Fruit fly (Drosophila melanogaster) whole organism, wandering third instar larva: Measurements from ENCODE around the gene Tnpo.
A peak's percentile ranks its signal among the peaks of the same experiment; 100 is the strongest.

Experiments
- Abd-B ChIP-seq: fragments of >200 bp; optimal IDR thresholded peaks from 2 replicates; lab custom pipeline; 2017; ENCODE audit warnings: missing biosample characterization, missing genetic modification characterization
- CG9705 ChIP-seq: fragments of 200-800 bp; sonication (Bioruptor generic); optimal IDR thresholded peaks from 2 replicates; lab custom pipeline; 2018; ENCODE audit warnings: missing biosample characterization, mild to moderate bottlenecking, missing genetic modification characterization
- CrebA ChIP-seq: fragments of 200-800 bp; sonication (Bioruptor generic); optimal IDR thresholded peaks from 2 replicates; lab custom pipeline; 2016; ENCODE audit warnings: missing biosample characterization, mild to moderate bottlenecking, missing genetic modification characterization, borderline replicate concordance
- GATAd ChIP-seq: sonication (Bioruptor generic); optimal IDR thresholded peaks from 2 replicates; lab custom pipeline; 2016; ENCODE audit warnings: missing biosample characterization, missing genetic modification characterization
- HLH106 ChIP-seq: fragments of 200-800 bp; optimal IDR thresholded peaks from 3 replicates; lab custom pipeline; 2019; ENCODE audit warnings: missing biosample characterization, mild to moderate bottlenecking, missing genetic modification characterization, moderate library complexity
- Hnf4 ChIP-seq: fragments of 200-800 bp; sonication (Bioruptor generic); optimal IDR thresholded peaks from 2 replicates; lab custom pipeline; 2016; ENCODE audit warnings: missing biosample characterization, mild to moderate bottlenecking, missing genetic modification characterization
- Hr83 ChIP-seq: fragments of 200-300 bp; sonication (Bioruptor generic); optimal IDR thresholded peaks from 2 replicates; lab custom pipeline; 2016; ENCODE audit warnings: missing biosample characterization, mild to moderate bottlenecking, missing genetic modification characterization, moderate library complexity; ENCODE audit not compliant: poor library complexity, severe bottlenecking
- Mio ChIP-seq: sonication (Bioruptor generic); optimal IDR thresholded peaks from 2 replicates; lab custom pipeline; 2016; ENCODE audit warnings: missing biosample characterization, missing genetic modification characterization
- Myc ChIP-seq: fragments of >200 bp; optimal IDR thresholded peaks from 2 replicates; lab custom pipeline; 2017
- N ChIP-seq: fragments of >200 bp; optimal IDR thresholded peaks from 2 replicates; lab custom pipeline; 2018; ENCODE audit warnings: missing biosample characterization, missing external identifiers, missing genetic modification characterization
- OdsH ChIP-seq: fragments of 200-800 bp; sonication (Bioruptor generic); optimal IDR thresholded peaks from 2 replicates; lab custom pipeline; 2016; ENCODE audit warnings: missing biosample characterization, mild to moderate bottlenecking, missing genetic modification characterization
- Rel ChIP-seq, 2 experiments: fragments of 200-800 bp; sonication (Bioruptor generic) in 1 of 2; optimal IDR thresholded peaks; 2 replicates in 1 of 2; 3 replicates in 1 of 2; lab custom pipeline; 2016 to 2019; ENCODE audit warnings: mild to moderate bottlenecking in 2 of 2, missing biosample characterization in 2 of 2, missing genetic modification characterization in 2 of 2, moderate library complexity in 1 of 2
- br ChIP-seq: fragments of 200-800 bp; sonication (Bioruptor generic); optimal IDR thresholded peaks from 2 replicates; lab custom pipeline; 2016; ENCODE audit warnings: missing biosample characterization, missing genetic modification characterization
- brk ChIP-seq: fragments of 200-800 bp; sonication (Bioruptor generic); optimal IDR thresholded peaks from 2 replicates; lab custom pipeline; 2016; ENCODE audit warnings: missing biosample characterization, mild to moderate bottlenecking, missing genetic modification characterization
- dl ChIP-seq, 2 experiments: fragments of 175-275, 200-275 bp in 1 of 2; fragments of 200-275 bp in 1 of 2; sonication (Bioruptor generic); optimal IDR thresholded peaks; lab custom pipeline; 2018; ENCODE audit warnings: mild to moderate bottlenecking in 2 of 2, missing biosample characterization in 2 of 2, missing genetic modification characterization in 2 of 2, moderate library complexity in 2 of 2; ENCODE audit not compliant: partially characterized antibody in 2 of 2, insufficient read depth in 1 of 2
- dsf ChIP-seq: sonication (Bioruptor generic); optimal IDR thresholded peaks from 2 replicates; lab custom pipeline; 2016; ENCODE audit warnings: missing biosample characterization, missing genetic modification characterization, borderline replicate concordance
- ey ChIP-seq: fragments of 200-800 bp; sonication (Bioruptor generic); optimal IDR thresholded peaks from 2 replicates; lab custom pipeline; 2016; ENCODE audit warnings: missing biosample characterization, missing genetic modification characterization
- foxo ChIP-seq, 2 experiments: fragments of 200-800 bp; sonication (Bioruptor generic); optimal IDR thresholded peaks; 2 replicates in 1 of 2; 3 replicates in 1 of 2; lab custom pipeline; 2016 to 2017; ENCODE audit warnings: missing biosample characterization in 2 of 2, missing genetic modification characterization in 2 of 2
- fru ChIP-seq: fragments of 200-800 bp; sonication (Bioruptor generic); optimal IDR thresholded peaks from 3 replicates; lab custom pipeline; 2016; ENCODE audit warnings: missing biosample characterization, mild to moderate bottlenecking, missing genetic modification characterization
- lola ChIP-seq: fragments of >200 bp; optimal IDR thresholded peaks from 2 replicates; lab custom pipeline; 2017; ENCODE audit warnings: missing biosample characterization, missing genetic modification characterization
- pan ChIP-seq: fragments of >200 bp; optimal IDR thresholded peaks from 2 replicates; lab custom pipeline; 2017
- psq ChIP-seq: fragments of 200-800 bp; sonication (Bioruptor generic); optimal IDR thresholded peaks from 3 replicates; lab custom pipeline; 2017; ENCODE audit warnings: missing biosample characterization, mild to moderate bottlenecking, missing genetic modification characterization, moderate library complexity
- rgr ChIP-seq: fragments of 200-800 bp; sonication (Bioruptor generic); optimal IDR thresholded peaks from 3 replicates; lab custom pipeline; 2016; ENCODE audit warnings: missing biosample characterization, mild to moderate bottlenecking, missing genetic modification characterization
- sage ChIP-seq: fragments of 200-800 bp; sonication (Bioruptor generic); optimal IDR thresholded peaks from 2 replicates; lab custom pipeline; 2016; ENCODE audit warnings: missing biosample characterization, mild to moderate bottlenecking, missing genetic modification characterization
- sv ChIP-seq: fragments of 200-800 bp; sonication (Bioruptor generic); optimal IDR thresholded peaks from 3 replicates; lab custom pipeline; 2016; ENCODE audit warnings: missing biosample characterization, missing genetic modification characterization
- tai ChIP-seq: sonication (Bioruptor generic); optimal IDR thresholded peaks from 2 replicates; lab custom pipeline; 2016; ENCODE audit warnings: missing biosample characterization, missing genetic modification characterization
- usp ChIP-seq: fragments of >200 bp; optimal IDR thresholded peaks from 2 replicates; lab custom pipeline; 2017; ENCODE audit warnings: missing biosample characterization, missing genetic modification characterization
- woc ChIP-seq: sonication (Bioruptor generic); optimal IDR thresholded peaks from 2 replicates; lab custom pipeline; 2016; ENCODE audit warnings: missing biosample characterization, mild to moderate bottlenecking, missing genetic modification characterization

The Tnpo gene

dm6 chr3L:6158530-6158929 is 34.8 kb upstream of the Tnpo start, which contains the start of gene Cpr65Ay:
Gene Cpr65Ay (minus strand): TSS chr3L:6158630.
- TF ChIP-seq fru (no peak), tai (GFP tag; lab: Kevin White, UChicago) (no peak), Myc (lab: Kevin White, UChicago) (no peak), sage (GFP tag; lab: Kevin White, UChicago) (no peak)

dm6 chr3L:6159863-6160262 is 33.4 kb upstream of the Tnpo start:
- no peak for TF ChIP-seq CG9705
- no peak for TF ChIP-seq rgr
- no peak for TF ChIP-seq Hr83 (GFP tag; lab: Kevin White, UChicago)
- TF ChIP-seq dsf: no peak
- no peak for TF ChIP-seq sage (GFP tag; lab: Kevin White, UChicago)
- no peak for TF ChIP-seq dl (GFP tag; optimal IDR thresholded peaks at IDR 0.05; lab: Kevin White, UChicago; ENCODE audit: insufficient read depth in 1 of 2, partially characterized antibody in 2 of 2)
- no peak for TF ChIP-seq ey (GFP tag; lab: Kevin White, UChicago)
- TF ChIP-seq lola: no peak
- TF ChIP-seq HLH106 (tag; lab: Kevin White, UChicago): no peak
- no peak for TF ChIP-seq N (GFP tag; lab: Kevin White, UChicago)
- no peak for TF ChIP-seq br (GFP tag; lab: Kevin White, UChicago)
- TF ChIP-seq Rel (GFP tag; optimal IDR thresholded peaks at IDR 0.05; lab: Kevin White, UChicago): no peak
- no peak for TF ChIP-seq Rel (tag; optimal IDR thresholded peaks at IDR 0.05; lab: Kevin White, UChicago)

dm6 chr3L:6160514-6160913 is 32.8 kb upstream of the Tnpo start, which contains the start of gene Cpr65Az:
Gene Cpr65Az (plus strand): TSS chr3L:6160814.
- TF ChIP-seq usp (GFP tag; lab: Kevin White, UChicago) (no peak), Rel (GFP tag; optimal IDR thresholded peaks at IDR 0.05; lab: Kevin White, UChicago) (no peak), Rel (tag; optimal IDR thresholded peaks at IDR 0.05; lab: Kevin White, UChicago) (no peak), lola (no peak), psq (GFP tag; lab: Kevin White, UChicago) (no peak), sage (GFP tag; lab: Kevin White, UChicago) (no peak), Abd-B (GFP tag; lab: Kevin White, UChicago) (no peak)

- no peak for TF ChIP-seq usp (GFP tag; lab: Kevin White, UChicago)
These were observed 31.3 kb upstream of the Tnpo start for dm6 chr3L:6161997-6162396.

DNA sequence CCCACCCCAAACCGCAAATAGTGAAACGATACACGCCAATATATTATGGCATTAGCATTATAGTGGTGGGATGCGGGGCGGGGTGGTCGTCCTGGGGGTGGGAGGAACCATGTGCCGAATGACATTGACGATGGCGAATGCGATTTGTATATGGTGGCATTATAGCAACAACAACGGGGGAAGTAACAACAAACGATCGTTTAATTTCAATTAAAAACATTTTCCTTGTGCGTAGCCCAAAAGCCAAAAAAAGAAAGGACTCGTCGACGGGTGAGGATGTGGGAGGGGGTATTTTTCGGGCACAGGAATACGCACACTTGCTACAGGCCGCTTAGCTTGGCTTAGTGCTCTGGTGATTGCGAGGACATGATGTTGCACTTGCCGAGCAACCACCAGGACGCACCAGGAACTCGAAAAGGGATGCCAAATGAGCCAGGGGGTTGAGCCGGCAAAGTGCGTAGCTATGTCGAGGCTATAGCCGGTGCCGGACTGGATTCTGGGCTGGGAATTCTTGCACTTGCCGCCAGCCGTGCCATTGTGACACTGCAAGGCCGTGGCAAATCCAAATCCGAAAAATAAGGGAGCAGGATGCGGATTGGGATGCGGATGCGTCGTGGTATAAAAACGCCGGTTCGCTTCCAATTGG is 30.7 kb upstream of the Tnpo start, which contains the start of gene Prdm13:
Gene Prdm13, plus strand, starts transcription at position 645 of the 646 bp plus-strand sequence.
- no peak for TF ChIP-seq tai (GFP tag; lab: Kevin White, UChicago)
- no peak for TF ChIP-seq Hnf4 (GFP tag; lab: Kevin White, UChicago)
- no peak for TF ChIP-seq pan (lab: Kevin White, UChicago)
- no peak for TF ChIP-seq usp (GFP tag; lab: Kevin White, UChicago)

DNA sequence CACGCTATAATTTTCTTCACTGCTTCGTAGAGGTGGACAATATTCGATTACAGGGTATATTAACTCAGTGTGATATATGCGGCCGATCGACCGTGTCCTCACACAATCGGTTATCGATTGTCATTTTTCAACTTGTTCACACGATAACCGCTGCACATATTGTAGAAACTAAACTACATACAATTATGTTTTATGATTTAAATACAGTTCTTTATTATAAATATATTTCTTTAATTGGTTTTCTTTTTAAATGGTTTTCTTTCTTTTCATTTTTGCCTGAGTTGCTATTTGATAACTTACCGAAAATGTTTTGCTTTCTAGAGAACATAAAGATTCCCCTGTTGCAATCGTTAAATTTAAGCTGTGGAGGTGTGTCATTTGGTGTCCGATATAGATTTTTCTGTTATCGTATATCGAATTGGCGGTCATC is 19.4 kb upstream of the Tnpo start, which contains the start of the genes fmt and CG7376:
Gene fmt, minus strand, starts transcription at position 55 of the 430 bp plus-strand sequence.
Gene CG7376, plus strand, starts transcription at position 423 of the 430 bp plus-strand sequence.
- TF ChIP-seq OdsH (GFP tag; lab: Kevin White, UChicago): peak; percentile 37
- TF ChIP-seq sv: peak; percentile 6
- TF ChIP-seq dsf: no peak

DNA sequence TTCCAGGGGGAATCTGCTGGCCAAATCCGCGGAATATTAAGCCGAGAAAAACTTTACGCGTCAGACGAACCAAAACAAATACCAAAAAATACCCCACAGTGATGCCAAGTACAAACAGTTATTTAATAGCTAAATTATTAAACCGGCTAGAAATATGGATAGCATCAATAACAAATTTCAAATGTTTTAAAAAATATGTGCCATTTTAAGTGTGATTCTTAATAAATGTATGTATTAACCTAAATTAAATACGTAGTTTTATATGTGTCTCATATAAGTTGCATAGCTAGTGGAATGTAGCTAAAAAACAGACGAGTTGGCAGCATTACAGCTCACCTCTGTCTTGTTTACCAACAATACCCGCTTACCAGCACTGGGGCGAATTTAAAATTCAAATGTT is 11.5 kb upstream of the Tnpo start, which contains the start of gene CG10274:
Gene CG10274, minus strand, starts transcription at position 54 of the 400 bp plus-strand sequence.
- TF ChIP-seq CrebA (GFP tag; lab: Kevin White, UChicago): no peak
- TF ChIP-seq Abd-B (GFP tag; lab: Kevin White, UChicago): no peak
- TF ChIP-seq GATAd: peak; percentile 43
- TF ChIP-seq woc (GFP tag; lab: Kevin White, UChicago): peak; percentile 94
- TF ChIP-seq HLH106 (tag; lab: Kevin White, UChicago): peak; percentile 86
- peak; percentile 78 for TF ChIP-seq CG9705
- peak; percentile 64 for TF ChIP-seq psq (GFP tag; lab: Kevin White, UChicago)
- peak; percentile 99 for TF ChIP-seq Myc (lab: Kevin White, UChicago)
- TF ChIP-seq sv: peak; percentile 70
- peak; percentile 67 for TF ChIP-seq OdsH (GFP tag; lab: Kevin White, UChicago)
- TF ChIP-seq foxo (GFP tag; optimal IDR thresholded peaks at IDR 0.05; lab: Kevin White, UChicago): peak in 1 of 2 experiments; percentile 80
- TF ChIP-seq ey (GFP tag; lab: Kevin White, UChicago): peak; percentile 69
- no peak for TF ChIP-seq dl (GFP tag; optimal IDR thresholded peaks at IDR 0.05; lab: Kevin White, UChicago; ENCODE audit: insufficient read depth in 1 of 2, partially characterized antibody in 2 of 2)
- TF ChIP-seq Mio (GFP tag; lab: Kevin White, UChicago): no peak
- no peak for TF ChIP-seq brk (GFP tag; lab: Kevin White, UChicago)
